Worm (Caenorhabditis elegans): ENCODE data around the gene rgs-11.

DNA sequence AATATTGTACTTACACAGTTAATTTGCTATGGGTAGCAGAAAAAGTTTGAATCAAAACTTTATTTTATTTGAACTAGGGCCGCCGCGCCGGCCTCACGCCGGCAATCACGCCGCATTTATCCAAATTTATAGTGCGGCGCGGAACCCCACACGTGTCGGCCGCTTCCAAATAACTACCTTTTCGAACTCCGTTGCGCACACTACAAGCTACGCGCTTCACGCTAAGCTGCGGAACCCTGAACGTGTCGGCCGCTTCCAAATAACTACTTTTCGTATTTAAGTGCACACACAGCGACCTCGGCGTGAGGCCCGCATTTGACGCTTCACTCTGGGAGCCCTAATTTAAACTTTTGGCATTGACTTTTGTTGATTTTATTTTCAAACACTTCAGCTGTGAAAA, 32.9 kb upstream of the rgs-11 start:
- TF ChIP-seq unc-62 (GFP tag; optimal IDR thresholded peaks at IDR 0.05) (no peak), bed-1 (GFP tag; IDR thresholded peaks at IDR 0.05) (no peak), egl-44 (GFP tag; IDR thresholded peaks at IDR 0.05) (no peak)

Data from whole organism, young adult.